Fruit fly (Drosophila melanogaster) whole organism, prepupa: ENCODE data around the gene CG5391.

Experiments
- Blimp-1 ChIP-seq: fragments of 200-800 bp; sonication (Bioruptor generic); optimal IDR thresholded peaks from 3 replicates; lab custom pipeline; 2017; ENCODE audit warnings: missing biosample characterization, missing genetic modification characterization, mild to moderate bottlenecking, moderate library complexity, missing genetic modification reagents
- CG10631 ChIP-seq: fragments of 200-800 bp; sonication (Bioruptor generic); optimal IDR thresholded peaks from 2 replicates; lab custom pipeline; 2016; ENCODE audit warnings: missing biosample characterization, missing genetic modification characterization
- CG11902 ChIP-seq: fragments of 200-800 bp; sonication (Bioruptor generic); optimal IDR thresholded peaks from 3 replicates; lab custom pipeline; 2016; ENCODE audit warnings: missing biosample characterization, missing genetic modification characterization
- CG15336 ChIP-seq: fragments of 200-800 bp; sonication (Bioruptor generic); IDR thresholded peaks from 2 replicates; pipeline ENCODE4 v1.3.6; 2022; ENCODE audit warnings: missing biosample characterization, missing genetic modification characterization
- CG1621 ChIP-seq: fragments of 200-800 bp; sonication (Bioruptor generic); optimal IDR thresholded peaks from 3 replicates; lab custom pipeline; 2018; ENCODE audit warnings: missing biosample characterization, mild to moderate bottlenecking, missing genetic modification characterization
- CG16779 ChIP-seq: fragments of 200-800 bp; sonication (Bioruptor generic); optimal IDR thresholded peaks from 3 replicates; lab custom pipeline; 2017; ENCODE audit warnings: missing biosample characterization, mild to moderate bottlenecking, missing genetic modification characterization
- CG3032 ChIP-seq: fragments of 200-800 bp; optimal IDR thresholded peaks from 2 replicates; lab custom pipeline; 2019; ENCODE audit warnings: missing biosample characterization, mild to moderate bottlenecking, missing genetic modification characterization, moderate library complexity
- CG31627 ChIP-seq: fragments of 200-800 bp; sonication (Bioruptor generic); optimal IDR thresholded peaks from 3 replicates; lab custom pipeline; 2016; ENCODE audit warnings: missing biosample characterization, missing genetic modification characterization
- CG34406 ChIP-seq: fragments of 200-800 bp; sonication (Bioruptor generic); optimal IDR thresholded peaks from 3 replicates; lab custom pipeline; 2016; ENCODE audit warnings: missing biosample characterization, missing genetic modification characterization
- CG3919 ChIP-seq: fragments of 200-800 bp; sonication (Bioruptor generic); optimal IDR thresholded peaks from 3 replicates; lab custom pipeline; 2016; ENCODE audit warnings: missing biosample characterization, missing genetic modification characterization
- CG4318 ChIP-seq: fragments of 200-800 bp; sonication (Bioruptor generic); optimal IDR thresholded peaks from 3 replicates; lab custom pipeline; 2017; ENCODE audit warnings: missing biosample characterization, mild to moderate bottlenecking, missing genetic modification characterization
- CG6276 ChIP-seq: fragments of 200-800 bp; sonication (Bioruptor generic); optimal IDR thresholded peaks from 2 replicates; lab custom pipeline; 2017; ENCODE audit warnings: missing biosample characterization, mild to moderate bottlenecking, missing genetic modification characterization
- CG6792 ChIP-seq: fragments of 200-800 bp; sonication (Bioruptor generic); optimal IDR thresholded peaks from 3 replicates; lab custom pipeline; 2016; ENCODE audit warnings: missing biosample characterization, missing genetic modification characterization
- CG6808 ChIP-seq: fragments of 200-800 bp; sonication (Bioruptor generic); optimal IDR thresholded peaks from 3 replicates; lab custom pipeline; 2017; ENCODE audit warnings: missing biosample characterization, missing genetic modification characterization, mild to moderate bottlenecking, moderate library complexity, missing genetic modification reagents
- CG6854 ChIP-seq: fragments of 200-800 bp; sonication (Bioruptor generic); optimal IDR thresholded peaks from 2 replicates; lab custom pipeline; 2017; ENCODE audit warnings: missing biosample characterization, mild to moderate bottlenecking, missing genetic modification characterization
- CG8632 ChIP-seq: fragments of 200-800 bp; sonication (Bioruptor generic); optimal IDR thresholded peaks from 3 replicates; lab custom pipeline; 2016; ENCODE audit warnings: missing biosample characterization, missing genetic modification characterization
- CG9139 ChIP-seq: fragments of 200-800 bp; sonication (Bioruptor generic); optimal IDR thresholded peaks from 3 replicates; lab custom pipeline; 2017; ENCODE audit warnings: missing biosample characterization, mild to moderate bottlenecking, missing genetic modification characterization
- Ets96B ChIP-seq: fragments of 200-800 bp; optimal IDR thresholded peaks from 2 replicates; lab custom pipeline; 2019; ENCODE audit warnings: missing biosample characterization, mild to moderate bottlenecking, missing genetic modification characterization, moderate library complexity
- Gug ChIP-seq: fragments of 200-800 bp; sonication (Bioruptor generic); IDR thresholded peaks from 2 replicates; pipeline ENCODE4 v1.3.6; 2022; ENCODE audit warnings: missing biosample characterization, missing genetic modification characterization
- Hr38 ChIP-seq: sonication (Bioruptor generic); optimal IDR thresholded peaks from 2 replicates; lab custom pipeline; 2016; ENCODE audit warnings: missing biosample characterization, missing genetic modification characterization
- Hr39 ChIP-seq: fragments of 200-800 bp; sonication (Bioruptor generic); optimal IDR thresholded peaks from 2 replicates; lab custom pipeline; 2016; ENCODE audit warnings: missing biosample characterization, missing genetic modification characterization
- Hr4 ChIP-seq: fragments of 200-800 bp; sonication (Bioruptor generic); optimal IDR thresholded peaks from 3 replicates; lab custom pipeline; 2016; ENCODE audit warnings: missing biosample characterization, missing genetic modification characterization
- Met ChIP-seq: fragments of 200-800 bp; sonication (Bioruptor generic); optimal IDR thresholded peaks from 3 replicates; lab custom pipeline; 2016; ENCODE audit warnings: missing biosample characterization, missing genetic modification characterization
- Smox ChIP-seq: fragments of 200-800 bp; sonication (Bioruptor generic); optimal IDR thresholded peaks from 3 replicates; lab custom pipeline; 2016; ENCODE audit warnings: missing biosample characterization, missing genetic modification characterization
- Sox102F ChIP-seq: fragments of 200-800 bp; sonication (Bioruptor generic); optimal IDR thresholded peaks from 2 replicates; lab custom pipeline; 2016; ENCODE audit warnings: missing biosample characterization, mild to moderate bottlenecking, missing genetic modification characterization
- Sox14 ChIP-seq: fragments of 200-800 bp; sonication (Bioruptor generic); optimal IDR thresholded peaks from 3 replicates; lab custom pipeline; 2016; ENCODE audit warnings: missing biosample characterization, missing genetic modification characterization
- achi ChIP-seq: fragments of 200-800 bp; sonication (Bioruptor generic); optimal IDR thresholded peaks from 3 replicates; lab custom pipeline; 2016; ENCODE audit warnings: missing biosample characterization, missing genetic modification characterization
- acj6 ChIP-seq: fragments of 200-800 bp; sonication (Bioruptor generic); optimal IDR thresholded peaks from 3 replicates; lab custom pipeline; 2016; ENCODE audit warnings: missing biosample characterization, missing genetic modification characterization
- dsx ChIP-seq: fragments of 200-800 bp; optimal IDR thresholded peaks from 3 replicates; lab custom pipeline; 2019; ENCODE audit warnings: missing biosample characterization, mild to moderate bottlenecking, missing genetic modification characterization, moderate library complexity; ENCODE audit not compliant: poor library complexity, severe bottlenecking
- esn ChIP-seq: fragments of 200-800 bp; sonication (Bioruptor generic); optimal IDR thresholded peaks from 2 replicates; lab custom pipeline; 2016; ENCODE audit warnings: missing biosample characterization, mild to moderate bottlenecking, missing genetic modification characterization, moderate library complexity
- fd59A ChIP-seq: fragments of 200-800 bp; sonication (Bioruptor generic); optimal IDR thresholded peaks from 2 replicates; lab custom pipeline; 2017; ENCODE audit warnings: missing biosample characterization, mild to moderate bottlenecking, missing genetic modification characterization, missing genetic modification reagents
- fd85E ChIP-seq: fragments of 200-800 bp; sonication (Bioruptor generic); optimal IDR thresholded peaks from 3 replicates; lab custom pipeline; 2016; ENCODE audit warnings: missing biosample characterization, missing genetic modification characterization
- fkh ChIP-seq: fragments of 200-800 bp; sonication (Bioruptor generic); optimal IDR thresholded peaks from 3 replicates; lab custom pipeline; 2017; ENCODE audit warnings: missing biosample characterization, mild to moderate bottlenecking, missing genetic modification characterization, moderate library complexity
- ss ChIP-seq, 2 experiments: fragments of 200-800 bp; sonication (Bioruptor generic); optimal IDR thresholded peaks; 2 replicates in 1 of 2; 3 replicates in 1 of 2; lab custom pipeline; 2017 to 2018; ENCODE audit warnings: mild to moderate bottlenecking in 2 of 2, missing biosample characterization in 2 of 2, missing genetic modification characterization in 2 of 2, moderate library complexity in 1 of 2
- svp ChIP-seq: fragments of 200-800 bp; sonication (Bioruptor generic); peaks from one replicate; lab custom pipeline; 2016; ENCODE audit warnings: missing biosample characterization, missing genetic modification characterization
- topi ChIP-seq: fragments of 200-800 bp; sonication (Bioruptor generic); optimal IDR thresholded peaks from 3 replicates; lab custom pipeline; 2016; ENCODE audit warnings: missing biosample characterization, missing genetic modification characterization

The CG5391 gene

DNA sequence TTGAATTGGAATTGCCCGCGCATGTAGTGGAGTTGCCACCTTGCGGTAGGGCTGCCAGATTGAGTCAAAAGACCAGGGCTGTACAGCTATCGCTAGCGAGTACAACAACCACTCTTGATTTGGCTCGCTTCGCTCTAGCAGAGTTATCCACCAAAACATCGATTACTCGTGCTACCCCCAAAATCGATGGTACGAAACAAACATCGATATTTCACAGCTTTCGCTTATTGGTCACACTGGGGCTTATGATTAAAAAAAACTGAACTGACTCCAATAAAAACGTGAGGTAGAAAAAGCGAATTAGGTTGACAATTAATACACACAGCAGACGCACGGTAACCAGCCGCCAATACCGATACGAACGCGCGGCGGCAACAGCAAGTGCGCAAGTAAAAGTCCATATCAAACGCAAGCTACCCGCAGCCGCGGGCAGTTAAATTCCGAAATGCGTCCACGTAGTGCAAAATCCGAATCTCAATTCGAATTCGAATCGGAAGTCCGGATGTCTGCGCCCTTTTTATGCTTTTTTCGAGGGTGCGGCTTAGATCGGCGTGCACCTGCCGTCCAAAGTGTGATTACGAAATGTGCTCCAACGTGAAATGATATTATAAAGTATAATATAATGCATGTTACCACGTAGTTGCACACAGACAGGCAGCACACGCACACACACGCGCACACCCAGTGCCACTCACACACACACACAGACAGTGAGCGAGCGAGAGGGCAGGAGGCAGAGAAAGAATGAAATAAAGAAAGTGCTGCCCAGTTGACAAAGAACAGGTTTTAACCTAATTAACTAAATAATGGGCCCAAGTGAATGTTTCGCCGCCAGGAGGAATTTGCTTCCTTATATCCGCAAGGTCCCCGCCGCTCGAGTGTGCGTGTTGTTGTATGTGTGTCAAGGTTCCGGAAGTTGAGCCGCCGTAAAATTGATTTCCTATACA is 22.8 kb upstream of the CG5391 start, which contains the start of gene Sar1 (continued):
- TF ChIP-seq CG3032 (no peak), CG34406 (no peak), CG6792 (GFP tag; lab: Kevin White, UChicago) (no peak), Sox102F (GFP tag; lab: Kevin White, UChicago) (no peak), CG6808 (peak; percentile 58), CG10631 (GFP tag; lab: Kevin White, UChicago) (no peak), Ets96B (tag; lab: Kevin White, UChicago) (no peak), Met (GFP tag; lab: Kevin White, UChicago) (peak; percentile 51), CG16779 (tag; lab: Kevin White, UChicago) (no peak), CG31627 (GFP tag; lab: Kevin White, UChicago) (peak; percentile 2), dsx (GFP tag; lab: Kevin White, UChicago) (no peak), CG11902 (GFP tag; lab: Kevin White, UChicago) (no peak), esn (GFP tag; lab: Kevin White, UChicago) (no peak), CG4318 (GFP tag; lab: Kevin White, UChicago) (no peak), svp (GFP tag; lab: Kevin White, UChicago) (peak; percentile 44), CG9139 (GFP tag; lab: Kevin White, UChicago) (no peak), CG1621 (tag; lab: Kevin White, UChicago) (peak; percentile 62), CG8632 (no peak), CG6276 (GFP tag; lab: Kevin White, UChicago) (peak; percentile 41), ss (GFP tag; optimal IDR thresholded peaks at IDR 0.05; lab: Kevin White, UChicago) (peak; percentile 44 to 60), fd59A (GFP tag; lab: Kevin White, UChicago) (no peak), fd85E (GFP tag; lab: Kevin White, UChicago) (no peak), achi (GFP tag; lab: Kevin White, UChicago) (no peak), topi (GFP tag; lab: Kevin White, UChicago) (no peak), CG6854 (GFP tag; lab: Kevin White, UChicago) (peak; percentile 68), Hr4 (GFP tag; lab: Kevin White, UChicago) (no peak)

DNA sequence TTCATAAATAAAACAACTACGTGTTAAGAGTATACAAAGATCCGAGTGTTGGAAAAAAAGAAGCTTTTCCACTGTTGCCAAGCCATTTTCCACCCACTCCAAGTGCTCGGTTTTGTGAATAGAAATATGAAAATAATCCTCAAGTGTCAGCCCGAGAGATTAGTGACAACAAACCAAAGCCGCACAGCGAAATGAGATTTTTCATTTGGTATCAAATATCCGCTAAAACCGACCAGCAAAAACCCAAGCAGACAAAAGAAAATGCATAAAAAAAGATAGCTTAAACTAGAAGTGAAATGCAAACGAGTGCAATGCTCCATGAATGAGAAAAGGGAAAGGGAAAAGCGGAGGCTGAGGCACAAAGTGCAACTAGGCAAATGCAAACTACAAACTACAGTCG is 17.4 kb upstream of the CG5391 start, which contains the start of gene rdhB:
TSS of gene rdhB (plus strand) at position 301 of the 400 bp plus-strand sequence.
- no peak for TF ChIP-seq svp (GFP tag; lab: Kevin White, UChicago)
- TF ChIP-seq Sox14 (GFP tag; lab: Kevin White, UChicago): no peak
- TF ChIP-seq Smox (GFP tag; lab: Kevin White, UChicago): no peak
- no peak for TF ChIP-seq esn (GFP tag; lab: Kevin White, UChicago)
- TF ChIP-seq fd59A (GFP tag; lab: Kevin White, UChicago): no peak
- no peak for TF ChIP-seq CG8632
- no peak for TF ChIP-seq CG9139 (GFP tag; lab: Kevin White, UChicago)
- no peak for TF ChIP-seq CG15336
- TF ChIP-seq topi (GFP tag; lab: Kevin White, UChicago): no peak
- no peak for TF ChIP-seq Blimp-1 (GFP tag; lab: Kevin White, UChicago)
- TF ChIP-seq Hr38 (GFP tag; lab: Kevin White, UChicago): no peak
- TF ChIP-seq CG3919: no peak
- TF ChIP-seq CG4318 (GFP tag; lab: Kevin White, UChicago): no peak
- TF ChIP-seq achi (GFP tag; lab: Kevin White, UChicago): no peak
- TF ChIP-seq CG3032: no peak
- no peak for TF ChIP-seq Gug (GFP tag; lab: Robert Waterston, UW)

DNA sequence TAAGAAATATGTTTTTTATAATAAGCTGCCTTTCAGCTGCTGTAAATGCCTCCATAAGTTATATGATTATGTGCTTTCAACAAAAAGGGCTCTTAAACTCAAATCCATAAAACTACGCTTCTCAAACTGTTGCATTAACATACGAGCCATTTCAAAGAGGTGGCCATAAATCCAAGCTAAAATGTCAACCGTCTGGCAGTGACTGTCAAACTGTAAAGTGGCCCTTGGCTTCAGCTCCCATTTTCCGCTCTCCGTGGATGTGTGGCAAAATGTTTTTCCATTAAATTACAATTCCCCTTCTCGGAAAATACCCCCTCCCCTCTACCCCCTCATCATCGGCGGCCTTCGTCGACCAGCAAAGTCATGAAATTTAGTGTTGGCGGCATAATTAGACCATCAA is 8.8 kb upstream of the CG5391 start:
- TF ChIP-seq acj6 (GFP tag; lab: Kevin White, UChicago): no peak
- no peak for TF ChIP-seq Hr39
- no peak for TF ChIP-seq Blimp-1 (GFP tag; lab: Kevin White, UChicago)
- TF ChIP-seq CG34406: no peak
- no peak for TF ChIP-seq fkh (GFP tag; lab: Kevin White, UChicago)
- TF ChIP-seq CG6854 (GFP tag; lab: Kevin White, UChicago): no peak
- no peak for TF ChIP-seq dsx (GFP tag; lab: Kevin White, UChicago)
